Worm (Caenorhabditis elegans) whole organism, L2 larva: ENCODE results near the gene ogt-1.

ENCODE experiments used
- C34F6.9 ChIP-seq: fragments of 150-350 bp; optimal IDR thresholded peaks from 2 replicates; lab custom pipeline; 2014; ENCODE audit warnings: missing biosample characterization, missing genetic modification characterization
- R02D3.7 ChIP-seq: fragments of 150-350 bp; optimal IDR thresholded peaks from 2 replicates; lab custom pipeline; 2014; ENCODE audit warnings: missing biosample characterization, missing genetic modification characterization
- ZK546.5 ChIP-seq: sonication (generic microtip); optimal IDR thresholded peaks from 2 replicates; lab custom pipeline; 2017; ENCODE audit warnings: missing biosample characterization, missing genetic modification characterization
- ama-1 ChIP-seq: fragments of 150-350 bp; optimal IDR thresholded peaks from 2 replicates; lab custom pipeline; 2018; ENCODE audit warnings: inconsistent platforms
- egl-27 ChIP-seq: sonication (generic microtip); optimal IDR thresholded peaks from 3 replicates; lab custom pipeline; 2017; ENCODE audit warnings: missing biosample characterization, missing genetic modification reagents, missing genetic modification characterization
- elt-3 ChIP-seq: sonication (generic microtip); optimal IDR thresholded peaks from 2 replicates; lab custom pipeline; 2017; ENCODE audit warnings: missing biosample characterization, missing genetic modification characterization
- lin-13 ChIP-seq: fragments of 150-350 bp; optimal IDR thresholded peaks from 2 replicates; lab custom pipeline; 2014; ENCODE audit warnings: missing biosample characterization, missing genetic modification reagents, missing genetic modification characterization
- lsy-2 ChIP-seq, 2 experiments: fragments of 150-350 bp in 1 of 2; sonication (generic microtip) in 1 of 2; optimal IDR thresholded peaks; 2 replicates each; lab custom pipeline; 2014 to 2017; ENCODE audit warnings: missing biosample characterization in 2 of 2, missing genetic modification characterization in 2 of 2
- mdl-1 ChIP-seq, 2 experiments: fragments of 150-350 bp in 1 of 2; sonication (generic microtip) in 1 of 2; optimal IDR thresholded peaks; 2 replicates each; lab custom pipeline; 2017; ENCODE audit warnings: missing biosample characterization in 2 of 2, missing genetic modification characterization in 2 of 2
- nhr-11 ChIP-seq: fragments of 150-350 bp; optimal IDR thresholded peaks from 2 replicates; lab custom pipeline; 2014; ENCODE audit warnings: missing biosample characterization, missing genetic modification characterization
- sma-9 ChIP-seq, 2 experiments: fragments of 150-350 bp in 1 of 2; sonication (generic microtip) in 1 of 2; optimal IDR thresholded peaks; 2 replicates each; lab custom pipeline; 2014 to 2016; ENCODE audit warnings: missing genetic modification characterization in 2 of 2, mild to moderate bottlenecking in 1 of 2, missing biosample characterization in 1 of 2, missing compliant biosample characterization in 1 of 2, missing genetic modification reagents in 1 of 2, moderate library complexity in 1 of 2
- snpc-4 ChIP-seq: fragments of 150-350 bp; optimal IDR thresholded peaks from 2 replicates; lab custom pipeline; 2014; ENCODE audit warnings: missing biosample characterization, missing genetic modification characterization
- ztf-11 ChIP-seq: sonication (generic microtip); optimal IDR thresholded peaks from 2 replicates; lab custom pipeline; 2017; ENCODE audit warnings: missing biosample characterization, missing genetic modification characterization

- TF ChIP-seq snpc-4 (tag; lab: Kevin White, UChicago): no peak
- TF ChIP-seq lsy-2 (tag; optimal IDR thresholded peaks at IDR 0.05; lab: Kevin White, UChicago): no peak
- no peak for TF ChIP-seq egl-27 (tag; lab: Kevin White, UChicago)
- TF ChIP-seq ama-1 (lab: Kevin White, UChicago): no peak
- no peak for TF ChIP-seq lin-13
- no peak for TF ChIP-seq R02D3.7 (tag; lab: Kevin White, UChicago)
- no peak for TF ChIP-seq nhr-11 (tag; lab: Kevin White, UChicago)
- TF ChIP-seq mdl-1 (tag; optimal IDR thresholded peaks at IDR 0.05; lab: Kevin White, UChicago): no peak
- TF ChIP-seq ztf-11 (tag; lab: Kevin White, UChicago): no peak
- no peak for TF ChIP-seq elt-3 (tag; lab: Kevin White, UChicago)
- no peak for TF ChIP-seq sma-9 (GFP tag; optimal IDR thresholded peaks at IDR 0.05; lab: Kevin White, UChicago)
- TF ChIP-seq sma-9 (tag; optimal IDR thresholded peaks at IDR 0.05; lab: Kevin White, UChicago): no peak
- TF ChIP-seq ZK546.5 (tag; lab: Kevin White, UChicago): no peak
- no peak for TF ChIP-seq C34F6.9 (tag; lab: Kevin White, UChicago)
Measured at ce11 chrIII:7159246-7159645, 5.6 kb upstream of the ogt-1 start.
